Fruit fly (Drosophila melanogaster) whole organism, pupa: ENCODE measurements around the gene IFT46.

ENCODE experiments used
- CG10348 ChIP-seq: fragments of 200-800 bp; sonication (Bioruptor generic); IDR thresholded peaks from 2 replicates; pipeline ENCODE4 v1.3.6; 2022; ENCODE audit warnings: missing biosample characterization, missing genetic modification characterization
- CG12605 ChIP-seq: fragments of 200-800 bp; sonication (Bioruptor generic); IDR thresholded peaks from 2 replicates; pipeline ENCODE4 v1.3.6; 2022; ENCODE audit warnings: missing biosample characterization, missing genetic modification characterization
- CG13204 ChIP-seq: fragments of 200-800 bp; sonication (Bioruptor generic); optimal IDR thresholded peaks from 2 replicates; lab custom pipeline; 2018; ENCODE audit warnings: missing biosample characterization, mild to moderate bottlenecking, missing genetic modification characterization, moderate library complexity
- CG14655 ChIP-seq: fragments of 200-800 bp; sonication (Bioruptor generic); optimal IDR thresholded peaks from 3 replicates; lab custom pipeline; 2017; ENCODE audit warnings: mild to moderate bottlenecking, missing biosample characterization, missing genetic modification reagents, missing genetic modification characterization
- CG15710 ChIP-seq: fragments of 200-800 bp; sonication (Bioruptor generic); optimal IDR thresholded peaks from 2 replicates; lab custom pipeline; 2018; ENCODE audit warnings: missing biosample characterization, mild to moderate bottlenecking, missing genetic modification characterization, moderate library complexity
- CG17806 ChIP-seq: fragments of 200-800 bp; sonication (Bioruptor generic); optimal IDR thresholded peaks from 2 replicates; lab custom pipeline; 2018; ENCODE audit warnings: missing biosample characterization, mild to moderate bottlenecking, missing genetic modification characterization, moderate library complexity
- CG32121 ChIP-seq: fragments of 200-800 bp; sonication (Bioruptor generic); IDR thresholded peaks from 2 replicates; pipeline ENCODE4 v1.3.6; 2022; ENCODE audit warnings: missing biosample characterization, missing genetic modification characterization
- CG34367 ChIP-seq: fragments of 200-800 bp; sonication (Bioruptor generic); optimal IDR thresholded peaks from 2 replicates; lab custom pipeline; 2018; ENCODE audit warnings: missing biosample characterization, mild to moderate bottlenecking, missing genetic modification characterization
- CG4496 ChIP-seq: fragments of 200-800 bp; sonication (Bioruptor generic); IDR thresholded peaks from 3 replicates; pipeline ENCODE4 v1.3.6; 2022; ENCODE audit warnings: missing biosample characterization, missing genetic modification characterization
- CG8159 ChIP-seq: fragments of 200-800 bp; sonication (Bioruptor generic); optimal IDR thresholded peaks from 3 replicates; lab custom pipeline; 2018; ENCODE audit warnings: missing biosample characterization, mild to moderate bottlenecking, missing genetic modification characterization, moderate library complexity
- CG8301 ChIP-seq: fragments of 200-800 bp; sonication (Bioruptor generic); optimal IDR thresholded peaks from 2 replicates; lab custom pipeline; 2018; ENCODE audit warnings: missing biosample characterization, mild to moderate bottlenecking, missing genetic modification characterization
- CG9948 ChIP-seq: fragments of 200-800 bp; sonication (Bioruptor generic); optimal IDR thresholded peaks from 2 replicates; lab custom pipeline; 2018; ENCODE audit warnings: missing biosample characterization, mild to moderate bottlenecking, missing genetic modification characterization, moderate library complexity
- D1 ChIP-seq: fragments of 200-800 bp; sonication (Bioruptor generic); optimal IDR thresholded peaks from 2 replicates; lab custom pipeline; 2018; ENCODE audit warnings: missing biosample characterization, mild to moderate bottlenecking, missing genetic modification characterization, moderate library complexity
- EcR ChIP-seq: fragments of 200-800 bp; sonication (Bioruptor generic); optimal IDR thresholded peaks from 3 replicates; lab custom pipeline; 2019; ENCODE audit warnings: missing biosample characterization, missing genetic modification characterization, mild to moderate bottlenecking, moderate library complexity, missing genetic modification reagents
- Ets98B ChIP-seq: fragments of 200-800 bp; sonication (Bioruptor generic); IDR thresholded peaks from 2 replicates; pipeline ENCODE4 v1.3.6; 2022; ENCODE audit warnings: missing biosample characterization, missing genetic modification characterization
- Pif1A ChIP-seq: fragments of 200-800 bp; sonication (Bioruptor generic); optimal IDR thresholded peaks from 3 replicates; lab custom pipeline; 2016; ENCODE audit warnings: missing biosample characterization, missing genetic modification characterization
- Pif1B ChIP-seq: fragments of 200-800 bp; sonication (Bioruptor generic); optimal IDR thresholded peaks from 3 replicates; lab custom pipeline; 2016; ENCODE audit warnings: missing biosample characterization, missing genetic modification characterization
- Snoo ChIP-seq: fragments of 200-800 bp; sonication (Bioruptor generic); optimal IDR thresholded peaks from 3 replicates; lab custom pipeline; 2017; ENCODE audit warnings: missing biosample characterization, mild to moderate bottlenecking, missing genetic modification characterization, inconsistent platforms
- fd96Ca ChIP-seq: fragments of 200-800 bp; sonication (Bioruptor generic); IDR thresholded peaks from 3 replicates; pipeline ENCODE4 v1.3.6; 2022; ENCODE audit warnings: missing biosample characterization, missing genetic modification characterization
- gl ChIP-seq: fragments of 200-800 bp; sonication (Bioruptor generic); optimal IDR thresholded peaks from 2 replicates; lab custom pipeline; 2018; ENCODE audit warnings: missing biosample characterization, mild to moderate bottlenecking, missing genetic modification characterization
- rn ChIP-seq: fragments of 200-800 bp; sonication (Bioruptor generic); IDR thresholded peaks from 2 replicates; pipeline ENCODE4 v1.3.6; 2022; ENCODE audit warnings: missing biosample characterization, missing genetic modification characterization

IFT46 gene

dm6 chr2L:18641087-18641486, 25.2 kb upstream of the IFT46 start:
- no peak for TF ChIP-seq Pif1B (GFP tag; lab: Kevin White, UChicago)
- no peak for TF ChIP-seq EcR
- no peak for TF ChIP-seq Snoo (tag; lab: Kevin White, UChicago)
- no peak for TF ChIP-seq CG34367 (tag; lab: Kevin White, UChicago)
- no peak for TF ChIP-seq gl
- TF ChIP-seq CG9948 (tag; lab: Kevin White, UChicago), result no peak
- TF ChIP-seq CG13204, result no peak
- TF ChIP-seq Ets98B (GFP tag; lab: Robert Waterston, UW), result no peak
- no peak for TF ChIP-seq CG4496 (GFP tag; lab: Robert Waterston, UW)
- no peak for TF ChIP-seq CG17806 (tag; lab: Kevin White, UChicago)
- no peak for TF ChIP-seq CG15710 (tag; lab: Kevin White, UChicago)
- TF ChIP-seq fd96Ca (GFP tag; lab: Robert Waterston, UW), result no peak
- no peak for TF ChIP-seq rn (GFP tag; lab: Robert Waterston, UW)
- TF ChIP-seq CG8301 (tag; lab: Kevin White, UChicago), result no peak
- TF ChIP-seq CG14655 (GFP tag; lab: Kevin White, UChicago), result no peak
- TF ChIP-seq Pif1A (GFP tag; lab: Kevin White, UChicago), result no peak
- no peak for TF ChIP-seq D1
- no peak for TF ChIP-seq CG32121 (GFP tag; lab: Robert Waterston, UW)
- TF ChIP-seq CG10348 (GFP tag; lab: Robert Waterston, UW), result no peak
- TF ChIP-seq CG8159 (tag; lab: Kevin White, UChicago), result no peak
- TF ChIP-seq, all 21 proteins: peak for 0

DNA sequence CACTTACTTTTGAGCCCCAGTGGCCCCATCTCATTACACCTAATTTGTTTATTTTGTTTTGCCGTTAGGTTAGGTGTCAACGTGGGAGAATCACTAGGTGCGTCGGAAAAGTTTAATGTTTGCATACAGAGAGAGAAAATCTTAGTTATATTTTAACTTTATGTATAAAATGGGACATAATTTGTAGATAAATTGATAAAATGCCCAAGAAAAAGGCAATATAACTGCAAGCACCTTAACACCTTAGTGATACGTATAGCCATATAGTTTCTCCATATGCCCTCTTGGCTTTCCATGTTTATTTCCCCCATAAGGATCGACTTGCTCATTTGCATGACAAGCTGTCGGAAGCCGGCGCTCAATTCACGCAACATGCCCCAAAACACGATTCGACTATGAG, 23.0 kb upstream of the IFT46 start:
- TF ChIP-seq CG9948 (tag; lab: Kevin White, UChicago), result no peak
- TF ChIP-seq gl, result no peak
- no peak for TF ChIP-seq CG34367 (tag; lab: Kevin White, UChicago)
- no peak for TF ChIP-seq Pif1B (GFP tag; lab: Kevin White, UChicago)
- TF ChIP-seq CG12605 (GFP tag; lab: Robert Waterston, UW), result no peak
- no peak for TF ChIP-seq Ets98B (GFP tag; lab: Robert Waterston, UW)
- no peak for TF ChIP-seq CG4496 (GFP tag; lab: Robert Waterston, UW)
- TF ChIP-seq CG8159 (tag; lab: Kevin White, UChicago), result no peak
- no peak for TF ChIP-seq D1
- no peak for TF ChIP-seq CG10348 (GFP tag; lab: Robert Waterston, UW)
- no peak for TF ChIP-seq rn (GFP tag; lab: Robert Waterston, UW)
- no peak for TF ChIP-seq CG32121 (GFP tag; lab: Robert Waterston, UW)
- no peak for TF ChIP-seq CG15710 (tag; lab: Kevin White, UChicago)
- TF ChIP-seq Snoo (tag; lab: Kevin White, UChicago), result no peak
- no peak for TF ChIP-seq CG13204

- no peak for TF ChIP-seq CG12605 (GFP tag; lab: Robert Waterston, UW)
- no peak for TF ChIP-seq CG8301 (tag; lab: Kevin White, UChicago)
- TF ChIP-seq Snoo (tag; lab: Kevin White, UChicago), result no peak
- TF ChIP-seq CG10348 (GFP tag; lab: Robert Waterston, UW), result no peak
- TF ChIP-seq Pif1B (GFP tag; lab: Kevin White, UChicago), result no peak
- no peak for TF ChIP-seq D1
- no peak for TF ChIP-seq Ets98B (GFP tag; lab: Robert Waterston, UW)
- TF ChIP-seq CG34367 (tag; lab: Kevin White, UChicago), result no peak
- TF ChIP-seq CG8159 (tag; lab: Kevin White, UChicago), result no peak
- TF ChIP-seq CG15710 (tag; lab: Kevin White, UChicago), result no peak
- no peak for TF ChIP-seq CG17806 (tag; lab: Kevin White, UChicago)
- no peak for TF ChIP-seq EcR
- no peak for TF ChIP-seq fd96Ca (GFP tag; lab: Robert Waterston, UW)
- TF ChIP-seq CG32121 (GFP tag; lab: Robert Waterston, UW), result no peak
- no peak for TF ChIP-seq Pif1A (GFP tag; lab: Kevin White, UChicago)
- no peak for TF ChIP-seq gl
- TF ChIP-seq CG14655 (GFP tag; lab: Kevin White, UChicago), result no peak
- no peak for TF ChIP-seq CG13204
- TF ChIP-seq CG9948 (tag; lab: Kevin White, UChicago), result no peak
- TF ChIP-seq, all 21 proteins: peak for 0
Observed at dm6 chr2L:18632389-18632788, 16.5 kb upstream of the IFT46 start.

- TF ChIP-seq EcR (peak; percentile 77), CG8301 (tag; lab: Kevin White, UChicago) (no peak)
Observed at dm6 chr2L:18630611-18631221, 14.8 kb upstream of the IFT46 start.

DNA sequence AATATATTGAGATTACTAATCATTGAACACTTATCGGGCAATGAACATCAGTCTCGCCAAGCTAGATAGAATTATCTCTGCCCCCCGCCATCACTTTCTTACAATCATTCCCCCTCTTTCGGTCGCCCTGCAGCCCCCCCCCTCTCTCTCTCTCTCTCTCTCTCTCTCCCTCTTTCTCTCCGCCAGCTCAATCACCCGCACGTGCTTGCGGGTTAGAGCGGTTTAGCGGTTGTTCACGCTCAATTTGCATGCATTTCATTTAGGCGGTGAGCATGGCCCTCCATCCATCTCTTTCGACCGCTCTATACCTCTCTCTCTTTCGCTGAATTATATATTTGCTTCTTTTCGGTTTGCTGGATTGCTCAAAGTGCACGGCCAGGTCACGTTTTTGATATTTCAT, 13.2 kb upstream of the IFT46 start:
- TF ChIP-seq D1, result no peak
- no peak for TF ChIP-seq Ets98B (GFP tag; lab: Robert Waterston, UW)
- peak; percentile 63 for TF ChIP-seq EcR
- TF ChIP-seq rn (GFP tag; lab: Robert Waterston, UW), result no peak
- TF ChIP-seq CG15710 (tag; lab: Kevin White, UChicago), result no peak
- TF ChIP-seq CG13204, result peak; percentile 24
- no peak for TF ChIP-seq CG8159 (tag; lab: Kevin White, UChicago)

DNA sequence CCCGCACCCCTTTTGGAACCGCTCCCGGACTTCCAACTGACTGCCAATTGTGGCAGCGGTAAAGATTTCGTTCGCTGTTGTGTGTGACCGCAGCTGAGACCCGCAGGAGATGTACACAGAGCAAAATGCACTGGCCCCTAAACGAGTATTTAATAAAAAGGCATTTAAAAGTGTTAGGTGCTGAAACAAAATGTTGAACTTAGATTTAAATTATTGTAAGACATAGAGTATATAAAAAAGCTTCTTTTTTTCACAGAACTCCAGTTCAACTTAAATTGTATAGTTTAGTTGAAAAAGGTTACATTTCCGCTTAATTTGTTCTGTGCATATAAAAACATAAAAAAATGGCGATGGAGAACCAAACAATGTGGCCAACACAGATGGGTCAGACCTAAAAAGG, 12.2 kb upstream of the IFT46 start:
- TF ChIP-seq D1, result peak; percentile 38
- TF ChIP-seq Snoo (tag; lab: Kevin White, UChicago), result peak; percentile 58
- TF ChIP-seq CG10348 (GFP tag; lab: Robert Waterston, UW), result no peak
- TF ChIP-seq CG8159 (tag; lab: Kevin White, UChicago), result peak; percentile 57
- TF ChIP-seq CG12605 (GFP tag; lab: Robert Waterston, UW), result peak; percentile 29; the same call in 1 of the 2 replicates
- peak; percentile 64 for TF ChIP-seq Pif1A (GFP tag; lab: Kevin White, UChicago)
- TF ChIP-seq rn (GFP tag; lab: Robert Waterston, UW), result peak; percentile 66
- peak; percentile 75; the same call in 2 of the 3 replicates for TF ChIP-seq CG4496 (GFP tag; lab: Robert Waterston, UW)
- TF ChIP-seq gl, result no peak
- TF ChIP-seq CG32121 (GFP tag; lab: Robert Waterston, UW), result peak; percentile 69
- no peak for TF ChIP-seq EcR
- TF ChIP-seq CG13204, result peak; percentile 37
- TF ChIP-seq CG17806 (tag; lab: Kevin White, UChicago), result peak; percentile 50
- TF ChIP-seq fd96Ca (GFP tag; lab: Robert Waterston, UW), result no peak
- peak; percentile 84 for TF ChIP-seq CG14655 (GFP tag; lab: Kevin White, UChicago)
- TF ChIP-seq CG15710 (tag; lab: Kevin White, UChicago), result peak; percentile 47
- peak; percentile 34 for TF ChIP-seq Pif1B (GFP tag; lab: Kevin White, UChicago)
- peak; percentile 56 for TF ChIP-seq CG9948 (tag; lab: Kevin White, UChicago)
- TF ChIP-seq CG34367 (tag; lab: Kevin White, UChicago), result no peak
- peak; percentile 82 for TF ChIP-seq CG8301 (tag; lab: Kevin White, UChicago)
- peak; percentile 76 for TF ChIP-seq Ets98B (GFP tag; lab: Robert Waterston, UW)
